Fruit fly (Drosophila melanogaster) whole organism, prepupa: ENCODE results near the gene qtc.

ENCODE experiments used
- Blimp-1 ChIP-seq: fragments of 200-800 bp; sonication (Bioruptor generic); optimal IDR thresholded peaks from 3 replicates; lab custom pipeline; 2017; ENCODE audit warnings: missing biosample characterization, missing genetic modification characterization, mild to moderate bottlenecking, moderate library complexity, missing genetic modification reagents
- CG10631 ChIP-seq: fragments of 200-800 bp; sonication (Bioruptor generic); optimal IDR thresholded peaks from 2 replicates; lab custom pipeline; 2016; ENCODE audit warnings: missing biosample characterization, missing genetic modification characterization
- CG10669 ChIP-seq: fragments of 200-800 bp; sonication (Bioruptor generic); optimal IDR thresholded peaks from 3 replicates; lab custom pipeline; 2018; ENCODE audit warnings: missing biosample characterization, mild to moderate bottlenecking, missing genetic modification characterization, moderate library complexity
- CG11762 ChIP-seq: fragments of 200-800 bp; sonication (Bioruptor generic); optimal IDR thresholded peaks from 3 replicates; lab custom pipeline; 2016; ENCODE audit warnings: missing biosample characterization, missing genetic modification characterization; ENCODE audit not compliant: insufficient read depth
- CG11902 ChIP-seq: fragments of 200-800 bp; sonication (Bioruptor generic); optimal IDR thresholded peaks from 3 replicates; lab custom pipeline; 2016; ENCODE audit warnings: missing biosample characterization, missing genetic modification characterization
- CG15336 ChIP-seq: fragments of 200-800 bp; sonication (Bioruptor generic); IDR thresholded peaks from 2 replicates; pipeline ENCODE4 v1.3.6; 2022; ENCODE audit warnings: missing biosample characterization, missing genetic modification characterization
- CG1621 ChIP-seq: fragments of 200-800 bp; sonication (Bioruptor generic); optimal IDR thresholded peaks from 3 replicates; lab custom pipeline; 2018; ENCODE audit warnings: missing biosample characterization, mild to moderate bottlenecking, missing genetic modification characterization
- CG16779 ChIP-seq: fragments of 200-800 bp; sonication (Bioruptor generic); optimal IDR thresholded peaks from 3 replicates; lab custom pipeline; 2017; ENCODE audit warnings: missing biosample characterization, mild to moderate bottlenecking, missing genetic modification characterization
- CG3032 ChIP-seq: fragments of 200-800 bp; optimal IDR thresholded peaks from 2 replicates; lab custom pipeline; 2019; ENCODE audit warnings: missing biosample characterization, mild to moderate bottlenecking, missing genetic modification characterization, moderate library complexity
- CG31627 ChIP-seq: fragments of 200-800 bp; sonication (Bioruptor generic); optimal IDR thresholded peaks from 3 replicates; lab custom pipeline; 2016; ENCODE audit warnings: missing biosample characterization, missing genetic modification characterization
- CG32006 ChIP-seq: fragments of 200-800 bp; sonication (Bioruptor generic); optimal IDR thresholded peaks from 3 replicates; lab custom pipeline; 2017; ENCODE audit warnings: missing biosample characterization, mild to moderate bottlenecking, missing genetic modification characterization
- CG34406 ChIP-seq: fragments of 200-800 bp; sonication (Bioruptor generic); optimal IDR thresholded peaks from 3 replicates; lab custom pipeline; 2016; ENCODE audit warnings: missing biosample characterization, missing genetic modification characterization
- CG3919 ChIP-seq: fragments of 200-800 bp; sonication (Bioruptor generic); optimal IDR thresholded peaks from 3 replicates; lab custom pipeline; 2016; ENCODE audit warnings: missing biosample characterization, missing genetic modification characterization
- CG4318 ChIP-seq: fragments of 200-800 bp; sonication (Bioruptor generic); optimal IDR thresholded peaks from 3 replicates; lab custom pipeline; 2017; ENCODE audit warnings: missing biosample characterization, mild to moderate bottlenecking, missing genetic modification characterization
- CG6163 ChIP-seq: fragments of 200-800 bp; sonication (Bioruptor generic); IDR thresholded peaks from 3 replicates; pipeline ENCODE4 v1.3.6; 2022; ENCODE audit warnings: missing biosample characterization, missing genetic modification characterization
- CG6276 ChIP-seq: fragments of 200-800 bp; sonication (Bioruptor generic); optimal IDR thresholded peaks from 2 replicates; lab custom pipeline; 2017; ENCODE audit warnings: missing biosample characterization, mild to moderate bottlenecking, missing genetic modification characterization
- CG6792 ChIP-seq: fragments of 200-800 bp; sonication (Bioruptor generic); optimal IDR thresholded peaks from 3 replicates; lab custom pipeline; 2016; ENCODE audit warnings: missing biosample characterization, missing genetic modification characterization
- CG6808 ChIP-seq: fragments of 200-800 bp; sonication (Bioruptor generic); optimal IDR thresholded peaks from 3 replicates; lab custom pipeline; 2017; ENCODE audit warnings: missing biosample characterization, missing genetic modification characterization, mild to moderate bottlenecking, moderate library complexity, missing genetic modification reagents
- CG6854 ChIP-seq: fragments of 200-800 bp; sonication (Bioruptor generic); optimal IDR thresholded peaks from 2 replicates; lab custom pipeline; 2017; ENCODE audit warnings: missing biosample characterization, mild to moderate bottlenecking, missing genetic modification characterization
- CG8119 ChIP-seq: fragments of 200-800 bp; sonication (Bioruptor generic); IDR thresholded peaks from 3 replicates; pipeline ENCODE4 v1.3.6; 2022; ENCODE audit warnings: missing biosample characterization, missing genetic modification characterization
- CG8319 ChIP-seq: fragments of 200-800 bp; sonication (Bioruptor generic); optimal IDR thresholded peaks from 3 replicates; lab custom pipeline; 2016; ENCODE audit warnings: missing biosample characterization, missing genetic modification characterization
- CG8632 ChIP-seq: fragments of 200-800 bp; sonication (Bioruptor generic); optimal IDR thresholded peaks from 3 replicates; lab custom pipeline; 2016; ENCODE audit warnings: missing biosample characterization, missing genetic modification characterization
- CG9139 ChIP-seq: fragments of 200-800 bp; sonication (Bioruptor generic); optimal IDR thresholded peaks from 3 replicates; lab custom pipeline; 2017; ENCODE audit warnings: missing biosample characterization, mild to moderate bottlenecking, missing genetic modification characterization
- Eip75B ChIP-seq: fragments of 200-800 bp; sonication (Bioruptor generic); optimal IDR thresholded peaks from 3 replicates; lab custom pipeline; 2016; ENCODE audit warnings: missing biosample characterization, missing genetic modification characterization
- Eip78C ChIP-seq: fragments of 200-800 bp; sonication (Bioruptor generic); peaks from one replicate; lab custom pipeline; 2016; ENCODE audit warnings: missing biosample characterization, missing genetic modification characterization
- Eip93F ChIP-seq: fragments of 200-800 bp; sonication (Bioruptor generic); optimal IDR thresholded peaks from 2 replicates; lab custom pipeline; 2016; ENCODE audit warnings: missing biosample characterization, mild to moderate bottlenecking, missing genetic modification characterization
- Ets21C ChIP-seq: fragments of 200-800 bp; sonication (Bioruptor generic); optimal IDR thresholded peaks from 3 replicates; lab custom pipeline; 2016; ENCODE audit warnings: missing biosample characterization, missing genetic modification characterization
- Ets96B ChIP-seq: fragments of 200-800 bp; optimal IDR thresholded peaks from 2 replicates; lab custom pipeline; 2019; ENCODE audit warnings: missing biosample characterization, mild to moderate bottlenecking, missing genetic modification characterization, moderate library complexity
- Hr38 ChIP-seq: sonication (Bioruptor generic); optimal IDR thresholded peaks from 2 replicates; lab custom pipeline; 2016; ENCODE audit warnings: missing biosample characterization, missing genetic modification characterization
- Hr39 ChIP-seq: fragments of 200-800 bp; sonication (Bioruptor generic); optimal IDR thresholded peaks from 2 replicates; lab custom pipeline; 2016; ENCODE audit warnings: missing biosample characterization, missing genetic modification characterization
- Hr4 ChIP-seq: fragments of 200-800 bp; sonication (Bioruptor generic); optimal IDR thresholded peaks from 3 replicates; lab custom pipeline; 2016; ENCODE audit warnings: missing biosample characterization, missing genetic modification characterization
- Met ChIP-seq: fragments of 200-800 bp; sonication (Bioruptor generic); optimal IDR thresholded peaks from 3 replicates; lab custom pipeline; 2016; ENCODE audit warnings: missing biosample characterization, missing genetic modification characterization
- OdsH ChIP-seq: fragments of 200-800 bp; sonication (Bioruptor generic); optimal IDR thresholded peaks from 3 replicates; lab custom pipeline; 2016; ENCODE audit warnings: missing biosample characterization, missing genetic modification characterization
- Smox ChIP-seq: fragments of 200-800 bp; sonication (Bioruptor generic); optimal IDR thresholded peaks from 3 replicates; lab custom pipeline; 2016; ENCODE audit warnings: missing biosample characterization, missing genetic modification characterization
- Sox15 ChIP-seq: fragments of 200-800 bp; sonication (Bioruptor generic); optimal IDR thresholded peaks from 3 replicates; lab custom pipeline; 2016; ENCODE audit warnings: missing biosample characterization, missing genetic modification characterization
- achi ChIP-seq: fragments of 200-800 bp; sonication (Bioruptor generic); optimal IDR thresholded peaks from 3 replicates; lab custom pipeline; 2016; ENCODE audit warnings: missing biosample characterization, missing genetic modification characterization
- acj6 ChIP-seq: fragments of 200-800 bp; sonication (Bioruptor generic); optimal IDR thresholded peaks from 3 replicates; lab custom pipeline; 2016; ENCODE audit warnings: missing biosample characterization, missing genetic modification characterization
- cyc ChIP-seq: fragments of 200-800 bp; sonication (Bioruptor generic); optimal IDR thresholded peaks from 3 replicates; lab custom pipeline; 2016; ENCODE audit warnings: missing biosample characterization, missing genetic modification characterization
- dac ChIP-seq: fragments of 200-800 bp; sonication (Bioruptor generic); optimal IDR thresholded peaks from 2 replicates; lab custom pipeline; 2017; ENCODE audit warnings: missing biosample characterization, mild to moderate bottlenecking, missing genetic modification characterization
- eg ChIP-seq: fragments of 200-800 bp; sonication (Bioruptor generic); IDR thresholded peaks from 3 replicates; pipeline ENCODE4 v1.3.6; 2022; ENCODE audit warnings: missing biosample characterization, missing genetic modification characterization
- esn ChIP-seq: fragments of 200-800 bp; sonication (Bioruptor generic); optimal IDR thresholded peaks from 2 replicates; lab custom pipeline; 2016; ENCODE audit warnings: missing biosample characterization, mild to moderate bottlenecking, missing genetic modification characterization, moderate library complexity
- fd59A ChIP-seq: fragments of 200-800 bp; sonication (Bioruptor generic); optimal IDR thresholded peaks from 2 replicates; lab custom pipeline; 2017; ENCODE audit warnings: missing biosample characterization, mild to moderate bottlenecking, missing genetic modification characterization, missing genetic modification reagents
- fd85E ChIP-seq: fragments of 200-800 bp; sonication (Bioruptor generic); optimal IDR thresholded peaks from 3 replicates; lab custom pipeline; 2016; ENCODE audit warnings: missing biosample characterization, missing genetic modification characterization
- fkh ChIP-seq: fragments of 200-800 bp; sonication (Bioruptor generic); optimal IDR thresholded peaks from 3 replicates; lab custom pipeline; 2017; ENCODE audit warnings: missing biosample characterization, mild to moderate bottlenecking, missing genetic modification characterization, moderate library complexity
- lz ChIP-seq: fragments of 200-800 bp; sonication (Bioruptor generic); optimal IDR thresholded peaks from 3 replicates; lab custom pipeline; 2016; ENCODE audit warnings: missing biosample characterization, missing genetic modification characterization
- net ChIP-seq: fragments of 200-800 bp; sonication (Bioruptor generic); optimal IDR thresholded peaks from 3 replicates; lab custom pipeline; 2016; ENCODE audit warnings: missing biosample characterization, missing genetic modification characterization
- pdm3 ChIP-seq: fragments of 200-800 bp; sonication (Bioruptor generic); optimal IDR thresholded peaks from 3 replicates; lab custom pipeline; 2016; ENCODE audit warnings: missing biosample characterization, missing genetic modification characterization
- salr ChIP-seq, 2 experiments: fragments of 200-800 bp; sonication (Bioruptor generic); optimal IDR thresholded peaks; 3 replicates each; lab custom pipeline; 2016 to 2018; ENCODE audit warnings: missing biosample characterization in 2 of 2, missing genetic modification characterization in 2 of 2, mild to moderate bottlenecking in 1 of 2
- spab ChIP-seq: fragments of 200-800 bp; sonication (Bioruptor generic); optimal IDR thresholded peaks from 2 replicates; lab custom pipeline; 2017; ENCODE audit warnings: missing biosample characterization, mild to moderate bottlenecking, missing genetic modification characterization, missing genetic modification reagents
- topi ChIP-seq: fragments of 200-800 bp; sonication (Bioruptor generic); optimal IDR thresholded peaks from 3 replicates; lab custom pipeline; 2016; ENCODE audit warnings: missing biosample characterization, missing genetic modification characterization
- vri ChIP-seq: fragments of 200-800 bp; sonication (Bioruptor generic); optimal IDR thresholded peaks from 3 replicates; lab custom pipeline; 2016; ENCODE audit warnings: missing biosample characterization, mild to moderate bottlenecking, missing genetic modification characterization

The qtc gene

dm6 chr2L:5052367-5052914, 8.2 kb upstream of the qtc start, which contains the start of gene senju:
TSS of gene senju (plus strand) at chr2L:5052843.
- TF ChIP-seq OdsH (GFP tag; lab: Kevin White, UChicago) (peak; percentile 88), Blimp-1 (GFP tag; lab: Kevin White, UChicago) (peak; percentile 48), fkh (peak; percentile 83), CG1621 (tag; lab: Kevin White, UChicago) (peak; percentile 80), spab (GFP tag; lab: Kevin White, UChicago) (peak; percentile 75), eg (GFP tag; lab: Robert Waterston, UW) (peak; percentile 91), pdm3 (peak; percentile 90), CG10631 (GFP tag; lab: Kevin White, UChicago) (peak; percentile 85), CG11902 (peak; percentile 72), CG6276 (no peak), Smox (GFP tag; lab: Kevin White, UChicago) (peak; percentile 84), acj6 (GFP tag; lab: Kevin White, UChicago) (peak; percentile 86), Eip78C (peak; percentile 95), CG16779 (tag; lab: Kevin White, UChicago) (peak; percentile 58), Ets21C (GFP tag; lab: Kevin White, UChicago) (peak; percentile 82), Sox15 (GFP tag; lab: Kevin White, UChicago) (peak; percentile 73), lz (GFP tag; lab: Kevin White, UChicago) (peak; percentile 89), Hr4 (peak; percentile 89), CG11762 (peak; percentile 75), Eip75B (peak; percentile 83), CG8119 (peak; percentile 87), Hr38 (peak; percentile 29), CG3032 (tag; lab: Kevin White, UChicago) (peak; percentile 68), CG32006 (GFP tag; lab: Kevin White, UChicago) (peak; percentile 86), CG4318 (GFP tag; lab: Kevin White, UChicago) (no peak), CG34406 (GFP tag; lab: Kevin White, UChicago) (peak; percentile 79), Met (GFP tag; lab: Kevin White, UChicago) (peak; percentile 87), CG6854 (GFP tag; lab: Kevin White, UChicago) (peak; percentile 77), Eip93F (GFP tag; lab: Kevin White, UChicago) (no peak), CG6792 (GFP tag; lab: Kevin White, UChicago) (peak; percentile 90), CG8632 (GFP tag; lab: Kevin White, UChicago) (peak; percentile 80), fd85E (GFP tag; lab: Kevin White, UChicago) (peak; percentile 76), CG6163 (peak; percentile 92), CG6808 (GFP tag; lab: Kevin White, UChicago) (peak; percentile 75), achi (GFP tag; lab: Kevin White, UChicago) (peak; percentile 86), topi (GFP tag; lab: Kevin White, UChicago) (peak; percentile 86), net (peak; percentile 90), fd59A (peak; percentile 57), CG31627 (peak; percentile 89), CG10669 (GFP tag; lab: Kevin White, UChicago) (peak; percentile 79), Ets96B (tag; lab: Kevin White, UChicago) (peak; percentile 77), CG3919 (peak; percentile 93), CG9139 (GFP tag; lab: Kevin White, UChicago) (peak; percentile 51), salr (GFP tag; optimal IDR thresholded peaks at IDR 0.05; lab: Kevin White, UChicago) (peak; percentile 66 to 67), esn (GFP tag; lab: Kevin White, UChicago) (peak; percentile 92), Hr39 (peak; percentile 84), cyc (GFP tag; lab: Kevin White, UChicago) (peak; percentile 84), CG8319 (GFP tag; lab: Kevin White, UChicago) (peak; percentile 80), CG15336 (GFP tag; lab: Robert Waterston, UW) (peak; percentile 84), vri (GFP tag; lab: Kevin White, UChicago) (peak; percentile 85), dac (GFP tag; lab: Kevin White, UChicago) (peak; percentile 80)
